Worm (Caenorhabditis elegans) whole organism, early embryonic: ENCODE results near the gene golg-4.

Source experiments
- B0310.2 ChIP-seq: sonication (generic microtip); optimal IDR thresholded peaks from 2 replicates; lab custom pipeline; 2016; ENCODE audit warnings: mild to moderate bottlenecking, missing genetic modification characterization, missing compliant biosample characterization
- F13C5.2 ChIP-seq: sonication (generic microtip); optimal IDR thresholded peaks from 2 replicates; lab custom pipeline; 2017; ENCODE audit warnings: mild to moderate bottlenecking, missing genetic modification characterization, inconsistent platforms, missing compliant biosample characterization
- aly-1 ChIP-seq: sonication (generic microtip); optimal IDR thresholded peaks from 2 replicates; lab custom pipeline; 2016; ENCODE audit warnings: missing genetic modification characterization, missing compliant biosample characterization
- ama-1 ChIP-seq: fragments of 150-350 bp; optimal IDR thresholded peaks from 2 replicates; lab custom pipeline; 2014
- tra-4 ChIP-seq: sonication (generic microtip); optimal IDR thresholded peaks from 2 replicates; lab custom pipeline; 2017; ENCODE audit warnings: missing genetic modification characterization, missing compliant biosample characterization

ce11 chrIII:3444139-3444538 is 38.8 kb downstream of the golg-4 start, which contains the start of gene spe-41:
- no peak for TF ChIP-seq aly-1 (tag; lab: Kevin White, UChicago)
- TF ChIP-seq F13C5.2: no peak
- no peak for TF ChIP-seq ama-1 (lab: Kevin White, UChicago)
- TF ChIP-seq B0310.2: no peak
- no peak for TF ChIP-seq tra-4
